Fruit fly (Drosophila melanogaster): Measurements from ENCODE around the gene pip.

dm6 chr3L:19329499-19329898 lies 7.9 kb downstream of the pip start:
- no peak for TF ChIP-seq CG1620 (GFP tag; optimal IDR thresholded peaks at IDR 0.05)
- TF ChIP-seq Crg-1 (GFP tag; optimal IDR thresholded peaks at IDR 0.05): no peak
- TF ChIP-seq cnc (optimal IDR thresholded peaks at IDR 0.05): no peak
- TF ChIP-seq toe (GFP tag; optimal IDR thresholded peaks at IDR 0.05): no peak
- no peak for TF ChIP-seq CG12768 (GFP tag; optimal IDR thresholded peaks at IDR 0.05)
- TF ChIP-seq bab1 (GFP tag; optimal IDR thresholded peaks at IDR 0.05): no peak
- no peak for TF ChIP-seq kay (GFP tag; ENCODE audit: borderline replicate concordance)
- no peak for TF ChIP-seq Mnt (GFP tag; optimal IDR thresholded peaks at IDR 0.05)
- TF ChIP-seq Clk (GFP tag; optimal IDR thresholded peaks at IDR 0.05): no peak
